Worm (Caenorhabditis elegans) whole organism, L4/young adult: ENCODE data around the gene T16G1.2.

Experiments
- W03F9.2 ChIP-seq: fragments of 150-350 bp; optimal IDR thresholded peaks from 2 replicates; lab custom pipeline; 2014; ENCODE audit warnings: missing biosample characterization, missing genetic modification characterization
- dao-5 ChIP-seq: sonication (generic microtip); optimal IDR thresholded peaks from 2 replicates; lab custom pipeline; 2016; ENCODE audit warnings: missing genotype, missing genetic modification characterization, moderate library complexity, missing compliant biosample characterization

ce11 chrV:12961085-12961560 lies 31.8 kb downstream of the T16G1.2 start, which contains the start of gene mpst-7:
- TF ChIP-seq dao-5 (tag; lab: Kevin White, UChicago), result no peak
- TF ChIP-seq W03F9.2 (tag; lab: Kevin White, UChicago), result no peak
